Worm (Caenorhabditis elegans): ENCODE results near the gene srxa-6.

DNA sequence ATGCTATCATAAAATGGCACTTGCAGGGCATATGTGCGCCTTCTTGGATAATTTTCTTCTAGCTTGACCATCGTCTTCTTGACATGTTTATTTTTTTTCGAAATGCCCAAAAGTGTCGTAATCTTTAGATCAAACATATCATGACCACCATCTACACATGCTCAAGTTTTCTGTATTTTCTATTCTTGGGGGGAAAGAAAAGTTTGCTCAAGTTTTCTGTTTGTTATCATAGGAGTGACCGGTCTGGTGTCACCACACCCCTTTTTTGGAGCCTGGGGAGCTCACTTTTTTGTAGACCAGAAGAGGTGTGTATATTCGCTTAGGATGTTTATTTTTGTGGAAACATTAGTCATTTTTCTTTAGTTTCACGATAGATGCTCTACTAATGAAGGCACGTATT is 49.4 kb upstream of the srxa-6 start, which contains the start of gene klf-2:
- TF ChIP-seq klf-2 (GFP tag; conservative IDR thresholded peaks at IDR 0.05) (no peak), tab-1 (GFP tag; IDR thresholded peaks at IDR 0.05) (no peak), ztf-29 (GFP tag; IDR thresholded peaks at IDR 0.05) (no peak), ref-1 (GFP tag; conservative IDR thresholded peaks at IDR 0.05) (no peak), ztf-23 (GFP tag; IDR thresholded peaks at IDR 0.05) (no peak), flt-1 (GFP tag; IDR thresholded peaks at IDR 0.05) (no peak)

All from whole organism, midembryonic.